Worm (Caenorhabditis elegans): ENCODE data around the gene era-1.

DNA sequence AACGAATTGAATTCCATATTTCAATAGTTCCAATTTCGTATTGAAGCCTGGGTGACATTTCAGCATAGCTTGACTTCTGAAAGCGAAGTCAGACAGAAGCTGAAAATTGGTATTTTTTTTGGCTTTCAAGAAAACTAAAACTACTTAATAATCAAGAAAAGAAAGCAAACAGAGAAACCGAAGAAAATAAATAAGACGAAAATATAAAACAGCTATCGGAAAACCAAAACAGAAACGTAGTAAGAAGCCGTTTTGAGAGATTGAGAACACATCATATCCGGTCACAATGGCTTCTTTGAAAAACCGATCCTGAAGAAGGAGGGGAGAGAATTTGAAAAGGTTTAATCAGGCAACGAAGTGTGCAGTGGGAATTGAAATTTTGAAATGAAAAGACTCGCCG, 15.4 kb downstream of the era-1 start, which contains the start of gene srg-30:
- TF ChIP-seq flt-1 (GFP tag; IDR thresholded peaks at IDR 0.05) (no peak), T22C8.4 (GFP tag; IDR thresholded peaks at IDR 0.05) (no peak), ztf-29 (GFP tag; IDR thresholded peaks at IDR 0.05) (no peak), tab-1 (GFP tag; IDR thresholded peaks at IDR 0.05) (no peak), med-1 (GFP tag; optimal IDR thresholded peaks at IDR 0.05; ENCODE audit: insufficient read depth) (no peak), ref-1 (GFP tag; conservative IDR thresholded peaks at IDR 0.05) (no peak)
